Fruit fly (Drosophila melanogaster): Measurements from ENCODE around the gene Irbp18.

Gene Irbp18

dm6 chr3L:11093046-11093520 is 4.9 kb downstream of the Irbp18 start, which contains the start of gene JIL-1:
Gene JIL-1, minus strand, starts transcription at chr3L:11093193.
- peak; percentile 18 for TF ChIP-seq noc (tag; optimal IDR thresholded peaks at IDR 0.05)

- no peak for TF ChIP-seq noc (tag; optimal IDR thresholded peaks at IDR 0.05)
These were observed 5.4 kb downstream of the Irbp18 start for dm6 chr3L:11092610-11092961.

dm6 chr3L:11091943-11092609 is 5.9 kb downstream of the Irbp18 start:
- peak; percentile 1 for TF ChIP-seq noc (tag; optimal IDR thresholded peaks at IDR 0.05)

dm6 chr3L:11089805-11090440 is 8.1 kb downstream of the Irbp18 start:
- peak; percentile 81 for TF ChIP-seq noc (tag; optimal IDR thresholded peaks at IDR 0.05)

dm6 chr3L:11085810-11086209 is 12.2 kb downstream of the Irbp18 start:
- no peak for TF ChIP-seq noc (tag; optimal IDR thresholded peaks at IDR 0.05)

- peak; percentile 93 for TF ChIP-seq noc (tag; optimal IDR thresholded peaks at IDR 0.05)
These were observed 13.3 kb downstream of the Irbp18 start for dm6 chr3L:11084557-11085231.

- TF ChIP-seq noc (tag; optimal IDR thresholded peaks at IDR 0.05) = no peak
These were observed 14.4 kb downstream of the Irbp18 start for dm6 chr3L:11083605-11084004.

- no peak for TF ChIP-seq noc (tag; optimal IDR thresholded peaks at IDR 0.05)
These were observed 23.7 kb downstream of the Irbp18 start, which contains the start of the genes Pfdn2 and Noc1 for dm6 chr3L:11074043-11074853. Gene Pfdn2, minus strand, starts transcription at chr3L:11074388. Gene Noc1, plus strand, starts transcription at chr3L:11074769.

- TF ChIP-seq noc (tag; optimal IDR thresholded peaks at IDR 0.05) = no peak
These were observed 26.9 kb downstream of the Irbp18 start for dm6 chr3L:11071057-11071456.

dm6 chr3L:11070372-11070854 is 27.6 kb downstream of the Irbp18 start, which contains the start of gene Mocs1:
Gene Mocs1, plus strand, starts transcription at chr3L:11070526.
- TF ChIP-seq noc (tag; optimal IDR thresholded peaks at IDR 0.05) = peak; percentile 67

- no peak for TF ChIP-seq noc (tag; optimal IDR thresholded peaks at IDR 0.05)
These were observed 28.2 kb downstream of the Irbp18 start, which contains the start of gene CG6310 for dm6 chr3L:11069764-11070163. Gene CG6310, minus strand, starts transcription at chr3L:11069864.

dm6 chr3L:11065850-11066249 is 32.1 kb downstream of the Irbp18 start:
- no peak for TF ChIP-seq noc (tag; optimal IDR thresholded peaks at IDR 0.05)

dm6 chr3L:11064689-11065088 is 33.3 kb downstream of the Irbp18 start, which contains the start of the genes CG32075, CG45101 and SuUR:
Gene CG32075, minus strand, starts transcription at chr3L:11064941.
Gene CG45101, plus strand, starts transcription at chr3L:11064991.
Gene SuUR, plus strand, starts transcription at chr3L:11064991.
- TF ChIP-seq noc (tag; optimal IDR thresholded peaks at IDR 0.05) = peak; percentile 79

- TF ChIP-seq noc (tag; optimal IDR thresholded peaks at IDR 0.05) = no peak
These were observed 35.5 kb downstream of the Irbp18 start, which contains the start of gene CG32069 for dm6 chr3L:11062441-11062840. Gene CG32069, minus strand, starts transcription at chr3L:11062614.

- TF ChIP-seq noc (tag; optimal IDR thresholded peaks at IDR 0.05) = peak; percentile 83
These were observed 36.8 kb downstream of the Irbp18 start, which contains the start of the genes CG6321 and Blos2 for dm6 chr3L:11061200-11061599. Gene CG6321, minus strand, starts transcription at chr3L:11061224. Gene Blos2, plus strand, starts transcription at chr3L:11061571.

All from whole organism, larva.